Worm (Caenorhabditis elegans) whole organism, early embryonic: Measurements from ENCODE around the gene daf-2.

Experiments
- B0310.2 ChIP-seq: sonication (generic microtip); optimal IDR thresholded peaks from 2 replicates; lab custom pipeline; 2016; ENCODE audit warnings: mild to moderate bottlenecking, missing genetic modification characterization, missing compliant biosample characterization
- F13C5.2 ChIP-seq: sonication (generic microtip); optimal IDR thresholded peaks from 2 replicates; lab custom pipeline; 2017; ENCODE audit warnings: mild to moderate bottlenecking, missing genetic modification characterization, inconsistent platforms, missing compliant biosample characterization
- aly-1 ChIP-seq: sonication (generic microtip); optimal IDR thresholded peaks from 2 replicates; lab custom pipeline; 2016; ENCODE audit warnings: missing genetic modification characterization, missing compliant biosample characterization
- ama-1 ChIP-seq: fragments of 150-350 bp; optimal IDR thresholded peaks from 2 replicates; lab custom pipeline; 2014
- ceh-13 ChIP-seq: fragments of 200-800 bp; sonication (Bioruptor generic); optimal IDR thresholded peaks from 2 replicates; lab custom pipeline; 2018; ENCODE audit warnings: mild to moderate bottlenecking, missing genetic modification characterization, missing compliant biosample characterization
- ceh-36 ChIP-seq: sonication (generic microtip); optimal IDR thresholded peaks from 2 replicates; lab custom pipeline; 2016; ENCODE audit warnings: missing genetic modification characterization, inconsistent platforms, missing compliant biosample characterization
- ets-7 ChIP-seq: sonication (generic microtip); optimal IDR thresholded peaks from 2 replicates; lab custom pipeline; 2016; ENCODE audit warnings: missing genotype, missing genetic modification characterization, missing compliant biosample characterization
- flt-1 ChIP-seq: fragments of 200-800 bp; sonication (Bioruptor generic); IDR thresholded peaks from 2 replicates; pipeline ENCODE4 v1.3.6; 2022; ENCODE audit warnings: missing genetic modification characterization, missing compliant biosample characterization
- hmbx-1 ChIP-seq: sonication (generic microtip); optimal IDR thresholded peaks from 2 replicates; lab custom pipeline; 2016; ENCODE audit warnings: mild to moderate bottlenecking, missing genetic modification characterization, missing compliant biosample characterization
- hmg-4 ChIP-seq: fragments of 200-800 bp; sonication (Bioruptor generic); optimal IDR thresholded peaks from 2 replicates; lab custom pipeline; 2018; ENCODE audit warnings: mild to moderate bottlenecking, missing genetic modification characterization, missing compliant biosample characterization
- hnd-1 ChIP-seq: sonication (generic microtip); optimal IDR thresholded peaks from 2 replicates; lab custom pipeline; 2016; ENCODE audit warnings: missing genetic modification characterization, missing compliant biosample characterization
- pes-1 ChIP-seq: fragments of 200-800 bp; sonication (Bioruptor generic); IDR thresholded peaks from 2 replicates; pipeline ENCODE4 v1.3.6; 2022; ENCODE audit warnings: missing genetic modification reagents, missing genetic modification characterization, missing compliant biosample characterization
- scrt-1 ChIP-seq: fragments of 200-800 bp; sonication (Bioruptor generic); IDR thresholded peaks from 2 replicates; pipeline ENCODE4 v1.3.6; 2022; ENCODE audit warnings: missing genetic modification characterization, missing compliant biosample characterization
- sea-1 ChIP-seq: fragments of 200-800 bp; sonication (Bioruptor generic); conservative IDR thresholded peaks from 2 replicates; pipeline ENCODE4 v1.3.6; 2022; ENCODE audit warnings: missing genetic modification characterization, missing compliant biosample characterization
- tbx-11 ChIP-seq: fragments of 200-800 bp; sonication (Bioruptor generic); IDR thresholded peaks from 2 replicates; pipeline ENCODE4 v1.3.6; 2022; ENCODE audit warnings: missing genetic modification characterization, missing compliant biosample characterization
- tbx-37 ChIP-seq: fragments of 200-800 bp; sonication (Bioruptor generic); conservative IDR thresholded peaks from 2 replicates; pipeline ENCODE4 v1.3.6; 2022; ENCODE audit warnings: missing genetic modification reagents, missing genetic modification characterization, missing compliant biosample characterization
- tra-4 ChIP-seq: sonication (generic microtip); optimal IDR thresholded peaks from 2 replicates; lab custom pipeline; 2017; ENCODE audit warnings: missing genetic modification characterization, missing compliant biosample characterization

The daf-2 gene

ce11 chrIII:3064566-3064965, 23.9 kb upstream of the daf-2 start:
- TF ChIP-seq F13C5.2 (tag; lab: Kevin White, UChicago) (no peak), ceh-36 (tag; lab: Kevin White, UChicago) (no peak), sea-1 (GFP tag; lab: Robert Waterston, UW) (no peak), hmg-4 (GFP tag; lab: Kevin White, UChicago) (no peak), tra-4 (tag; lab: Kevin White, UChicago) (no peak), ets-7 (tag; lab: Kevin White, UChicago) (no peak), tbx-37 (GFP tag; lab: Robert Waterston, UW) (no peak), ceh-13 (GFP tag; lab: Kevin White, UChicago) (no peak), aly-1 (tag; lab: Kevin White, UChicago) (no peak), scrt-1 (GFP tag; lab: Robert Waterston, UW) (no peak)

DNA sequence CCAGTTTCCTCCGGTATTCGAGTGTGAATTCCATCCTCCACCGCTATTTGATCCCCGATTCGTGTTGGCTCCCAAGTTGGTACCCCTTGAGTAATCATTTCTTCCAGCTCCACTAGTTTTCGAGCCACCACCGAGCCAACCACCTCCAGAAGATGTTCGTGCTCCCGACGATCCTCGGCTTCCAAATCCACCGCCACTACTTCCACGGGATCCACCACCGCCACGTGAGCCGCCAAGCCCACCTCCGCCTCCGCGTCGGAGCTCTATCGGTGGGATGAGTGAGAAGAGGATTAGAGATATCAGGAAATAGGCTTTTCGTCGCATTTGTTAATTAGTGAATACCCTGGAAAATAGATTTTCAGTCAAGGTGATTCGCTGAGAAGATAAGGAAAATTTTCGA, 23.4 kb upstream of the daf-2 start, which contains the start of gene H06I04.6:
TSS of gene H06I04.6 (minus strand) at position 345 of the 400 bp plus-strand sequence.
- TF ChIP-seq scrt-1 (GFP tag; lab: Robert Waterston, UW) (no peak), sea-1 (GFP tag; lab: Robert Waterston, UW) (no peak), pes-1 (GFP tag; lab: Robert Waterston, UW) (no peak), hmbx-1 (tag; lab: Kevin White, UChicago) (no peak), tbx-11 (no peak), hmg-4 (GFP tag; lab: Kevin White, UChicago) (no peak), F13C5.2 (tag; lab: Kevin White, UChicago) (no peak), ama-1 (lab: Kevin White, UChicago) (no peak), hnd-1 (tag; lab: Kevin White, UChicago) (no peak), flt-1 (GFP tag; lab: Robert Waterston, UW) (no peak), ceh-13 (GFP tag; lab: Kevin White, UChicago) (no peak)

- no peak for TF ChIP-seq F13C5.2 (tag; lab: Kevin White, UChicago)
- TF ChIP-seq scrt-1 (GFP tag; lab: Robert Waterston, UW), result no peak
- TF ChIP-seq hmbx-1 (tag; lab: Kevin White, UChicago), result no peak
- no peak for TF ChIP-seq hnd-1 (tag; lab: Kevin White, UChicago)
- no peak for TF ChIP-seq tra-4 (tag; lab: Kevin White, UChicago)
- no peak for TF ChIP-seq aly-1 (tag; lab: Kevin White, UChicago)
- no peak for TF ChIP-seq hmg-4 (GFP tag; lab: Kevin White, UChicago)
- no peak for TF ChIP-seq tbx-37 (GFP tag; lab: Robert Waterston, UW)
- no peak for TF ChIP-seq ama-1 (lab: Kevin White, UChicago)
These were observed 22.9 kb upstream of the daf-2 start for ce11 chrIII:3063565-3063964.

DNA sequence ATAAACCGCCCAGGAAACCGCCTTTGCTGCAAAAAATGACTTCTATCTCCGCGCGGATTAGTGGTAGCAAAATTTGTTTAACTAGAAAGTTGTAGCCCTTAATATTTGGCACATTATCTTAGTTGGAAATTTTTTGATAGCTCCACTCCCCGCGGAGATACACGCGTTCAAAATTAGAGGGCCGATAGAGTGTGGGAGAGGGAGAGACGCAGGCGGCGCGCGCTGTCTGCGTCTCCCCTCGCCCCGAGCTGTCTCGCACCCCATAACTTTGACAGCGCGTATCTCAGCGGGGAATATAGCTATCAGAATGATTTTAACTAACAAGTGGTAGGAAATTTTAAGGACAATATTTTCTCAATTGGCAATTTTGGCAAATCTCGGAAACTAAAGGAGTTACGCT, 22.4 kb upstream of the daf-2 start:
- TF ChIP-seq ceh-36 (tag; lab: Kevin White, UChicago) (no peak), hmg-4 (GFP tag; lab: Kevin White, UChicago) (no peak)

DNA sequence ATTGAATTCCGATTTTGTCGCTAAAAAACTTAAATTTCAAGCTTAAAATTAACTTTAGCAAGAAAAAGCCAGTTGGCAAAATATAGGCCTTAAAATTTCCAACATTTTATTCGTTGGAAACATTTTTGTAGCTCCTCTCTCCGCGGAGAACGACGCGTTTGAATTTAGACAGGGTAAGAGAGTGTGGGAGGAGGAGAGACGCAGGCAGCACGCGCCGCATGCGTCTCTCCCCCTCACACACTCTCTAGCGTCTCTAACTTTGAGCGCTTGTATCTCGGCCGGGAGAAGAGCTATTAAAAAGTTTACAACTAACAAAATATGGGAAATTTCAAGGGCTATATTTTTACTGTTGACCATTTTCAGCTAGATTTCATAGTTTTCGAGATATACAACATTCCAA, 20.6 kb upstream of the daf-2 start:
- TF ChIP-seq B0310.2 (no peak), pes-1 (GFP tag; lab: Robert Waterston, UW) (0 out of 2 replicates have a peak, but pooled peaks have one; percentile 14)

ce11 chrIII:3060262-3060661, 19.6 kb upstream of the daf-2 start, which contains the start of gene fipr-29:
TSS of gene fipr-29 (minus strand) at chrIII:3060362.
- TF ChIP-seq sea-1 (GFP tag; lab: Robert Waterston, UW) (no peak), hmbx-1 (tag; lab: Kevin White, UChicago) (no peak), tbx-11 (no peak), ceh-13 (GFP tag; lab: Kevin White, UChicago) (no peak), F13C5.2 (tag; lab: Kevin White, UChicago) (no peak), tra-4 (tag; lab: Kevin White, UChicago) (no peak), flt-1 (GFP tag; lab: Robert Waterston, UW) (no peak), hnd-1 (tag; lab: Kevin White, UChicago) (no peak), ceh-36 (tag; lab: Kevin White, UChicago) (no peak), scrt-1 (GFP tag; lab: Robert Waterston, UW) (no peak), tbx-37 (GFP tag; lab: Robert Waterston, UW) (no peak), B0310.2 (no peak), hmg-4 (GFP tag; lab: Kevin White, UChicago) (no peak), ets-7 (tag; lab: Kevin White, UChicago) (no peak), aly-1 (tag; lab: Kevin White, UChicago) (no peak), pes-1 (GFP tag; lab: Robert Waterston, UW) (no peak), ama-1 (lab: Kevin White, UChicago) (no peak)

ce11 chrIII:3055878-3056277, 15.2 kb upstream of the daf-2 start:
- TF ChIP-seq ets-7 (tag; lab: Kevin White, UChicago), result no peak
- TF ChIP-seq ceh-36 (tag; lab: Kevin White, UChicago), result peak; percentile 91

DNA sequence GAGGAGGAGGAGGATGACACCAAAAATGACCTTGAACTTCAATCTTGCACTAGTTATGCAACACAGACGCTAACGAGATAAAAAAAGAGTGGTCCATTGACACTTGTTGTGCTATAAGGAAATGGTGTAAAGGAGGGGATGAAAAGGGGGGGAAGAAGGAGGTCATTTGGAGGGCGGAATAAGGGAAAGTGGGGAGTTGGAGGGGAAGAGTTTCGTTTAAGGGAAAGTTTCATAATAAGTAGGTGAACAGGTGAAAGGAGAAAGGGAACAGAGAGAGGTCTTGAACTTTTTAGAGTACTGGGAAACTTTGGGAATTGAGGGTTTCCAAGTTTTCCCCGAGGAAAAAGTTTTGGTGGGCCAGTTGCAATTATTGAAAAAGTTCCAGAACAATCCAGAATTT, 7.3 kb upstream of the daf-2 start:
- TF ChIP-seq aly-1 (tag; lab: Kevin White, UChicago) (no peak), tbx-11 (no peak), flt-1 (GFP tag; lab: Robert Waterston, UW) (no peak), B0310.2 (no peak), hmg-4 (GFP tag; lab: Kevin White, UChicago) (no peak), pes-1 (GFP tag; lab: Robert Waterston, UW) (no peak), tra-4 (tag; lab: Kevin White, UChicago) (no peak), sea-1 (GFP tag; lab: Robert Waterston, UW) (no peak), ets-7 (tag; lab: Kevin White, UChicago) (no peak), hnd-1 (tag; lab: Kevin White, UChicago) (no peak), F13C5.2 (tag; lab: Kevin White, UChicago) (no peak), scrt-1 (GFP tag; lab: Robert Waterston, UW) (no peak), ceh-36 (tag; lab: Kevin White, UChicago) (no peak)
